Worm (Caenorhabditis elegans): ENCODE measurements around the gene dyf-4.
A peak's percentile ranks its signal among the peaks of the same experiment; 100 is the strongest.

Gene dyf-4

ce11 chrV:12556904-12557303 lies 31.4 kb upstream of the dyf-4 start (continued):
- TF ChIP-seq nhr-28 (tag; optimal IDR thresholded peaks at IDR 0.05): no peak
- no peak for TF ChIP-seq lin-39 (tag; optimal IDR thresholded peaks at IDR 0.05)
- TF ChIP-seq nhr-85 (tag): peak; percentile 92
- peak in 1 of 2 experiments; percentile 23 for TF ChIP-seq mdl-1 (tag; optimal IDR thresholded peaks at IDR 0.05)
- TF ChIP-seq hlh-4 (tag; optimal IDR thresholded peaks at IDR 0.05): no peak
- peak; percentile 87 for TF ChIP-seq blmp-1 (tag; optimal IDR thresholded peaks at IDR 0.05)
- no peak for TF ChIP-seq zag-1 (tag; optimal IDR thresholded peaks at IDR 0.05)
- peak; percentile 39 for TF ChIP-seq unc-130 (tag; optimal IDR thresholded peaks at IDR 0.05)
- TF ChIP-seq C34B4.2 (tag; optimal IDR thresholded peaks at IDR 0.05): no peak
- peak; percentile 61 for TF ChIP-seq nhr-20 (tag; optimal IDR thresholded peaks at IDR 0.05)
- peak in 1 of 3 experiments; percentile 6 for TF ChIP-seq dpl-1 (GFP tag; optimal IDR thresholded peaks at IDR 0.05)
- no peak for TF ChIP-seq pqm-1 (tag; optimal IDR thresholded peaks at IDR 0.05)
- peak; percentile 25; the same call in 1 of the 2 replicates for TF ChIP-seq grh-1 (GFP tag; IDR thresholded peaks at IDR 0.05)
- no peak for TF ChIP-seq rnt-1 (tag; optimal IDR thresholded peaks at IDR 0.05)
- no peak for TF ChIP-seq unc-98 (GFP tag; IDR thresholded peaks at IDR 0.05)
- no peak for TF ChIP-seq mef-2 (tag; optimal IDR thresholded peaks at IDR 0.05)
- no peak for TF ChIP-seq unc-30 (tag; optimal IDR thresholded peaks at IDR 0.05)
- TF ChIP-seq fkh-10 (GFP tag; optimal IDR thresholded peaks at IDR 0.05): no peak
- no peak for TF ChIP-seq fkh-4 (tag; optimal IDR thresholded peaks at IDR 0.05; ENCODE audit: borderline replicate concordance)
- no peak for TF ChIP-seq fkh-8 (tag; optimal IDR thresholded peaks at IDR 0.05)
- TF ChIP-seq fos-1 (tag; optimal IDR thresholded peaks at IDR 0.05): no peak
- TF ChIP-seq nhr-90 (tag; optimal IDR thresholded peaks at IDR 0.05; ENCODE audit: poor library complexity): peak; percentile 55
- TF ChIP-seq aha-1 (tag; optimal IDR thresholded peaks at IDR 0.05): no peak
- TF ChIP-seq elt-2 (tag; optimal IDR thresholded peaks at IDR 0.05): no peak
- TF ChIP-seq sup-37 (GFP tag; optimal IDR thresholded peaks at IDR 0.05): no peak
- TF ChIP-seq mab-9 (GFP tag; IDR thresholded peaks at IDR 0.05): no peak
- TF ChIP-seq hpl-2 (GFP tag; optimal IDR thresholded peaks at IDR 0.05): no peak
- TF ChIP-seq C16A3.4 (tag; optimal IDR thresholded peaks at IDR 0.05): no peak
- peak; percentile 5 for TF ChIP-seq dsc-1 (tag; optimal IDR thresholded peaks at IDR 0.05)
- TF ChIP-seq snpc-4 (tag; optimal IDR thresholded peaks at IDR 0.05): no peak
- TF ChIP-seq nhr-19 (GFP tag; conservative IDR thresholded peaks at IDR 0.05): peak; percentile 43
- no peak for TF ChIP-seq C04F5.9 (tag; optimal IDR thresholded peaks at IDR 0.05)
- TF ChIP-seq efl-1 (optimal IDR thresholded peaks at IDR 0.05): no peak
- no peak for TF ChIP-seq efl-1 (GFP tag; optimal IDR thresholded peaks at IDR 0.05 in 1 of 2)
- TF ChIP-seq xbp-1 (tag; optimal IDR thresholded peaks at IDR 0.05): no peak
- no peak for TF ChIP-seq isw-1 (GFP tag; IDR thresholded peaks at IDR 0.05)
- TF ChIP-seq nhr-76 (tag; optimal IDR thresholded peaks at IDR 0.05): no peak
- no peak for TF ChIP-seq ama-1 (optimal IDR thresholded peaks at IDR 0.05)
- TF ChIP-seq hlh-17 (GFP tag; optimal IDR thresholded peaks at IDR 0.05; ENCODE audit: borderline replicate concordance): no peak
- TF ChIP-seq pag-3 (tag; optimal IDR thresholded peaks at IDR 0.05; ENCODE audit: borderline replicate concordance, insufficient read depth): no peak
- TF ChIP-seq swsn-7 (tag; optimal IDR thresholded peaks at IDR 0.05): no peak
- no peak for TF ChIP-seq unc-86 (tag; optimal IDR thresholded peaks at IDR 0.05)
- no peak for TF ChIP-seq egl-27 (tag; optimal IDR thresholded peaks at IDR 0.05)
- no peak for TF ChIP-seq nhr-12 (tag; optimal IDR thresholded peaks at IDR 0.05)
- peak; percentile 63 for TF ChIP-seq tbx-2 (tag; optimal IDR thresholded peaks at IDR 0.05)
- TF ChIP-seq lir-3 (tag; optimal IDR thresholded peaks at IDR 0.05; ENCODE audit: poor library complexity): no peak
- no peak for TF ChIP-seq ces-1 (GFP tag; optimal IDR thresholded peaks at IDR 0.05)
- TF ChIP-seq lin-14 (GFP tag; optimal IDR thresholded peaks at IDR 0.05): peak; percentile 52
- TF ChIP-seq lin-13 (GFP tag; optimal IDR thresholded peaks at IDR 0.05): no peak
- no peak for TF ChIP-seq alr-1 (tag; optimal IDR thresholded peaks at IDR 0.05; ENCODE audit: borderline replicate concordance)
- TF ChIP-seq ceh-90 (tag; optimal IDR thresholded peaks at IDR 0.05): no peak
- TF ChIP-seq nhr-84 (tag; optimal IDR thresholded peaks at IDR 0.05): no peak
- TF ChIP-seq aly-2 (tag; optimal IDR thresholded peaks at IDR 0.05): no peak
- TF ChIP-seq vab-15 (tag; optimal IDR thresholded peaks at IDR 0.05): no peak
